Worm (Caenorhabditis elegans): ENCODE results near the gene Y46G5A.36.

- TF ChIP-seq blmp-1 (tag; optimal IDR thresholded peaks at IDR 0.05) = no peak
- TF ChIP-seq egl-27 (tag; optimal IDR thresholded peaks at IDR 0.05) = no peak
- TF ChIP-seq fkh-10 (GFP tag; optimal IDR thresholded peaks at IDR 0.05) = no peak
- no peak for TF ChIP-seq ama-1 (optimal IDR thresholded peaks at IDR 0.05)
- no peak for TF ChIP-seq nhr-76 (tag; optimal IDR thresholded peaks at IDR 0.05)
- TF ChIP-seq C04F5.9 (tag; optimal IDR thresholded peaks at IDR 0.05) = no peak
Measured at ce11 chrII:12805161-12805560, 18.3 kb upstream of the Y46G5A.36 start, which contains the start of the genes Y46G5A.18 and Y46G5A.47.
